Fruit fly (Drosophila melanogaster) whole organism, prepupa: ENCODE measurements around the gene inaF-B.

Source experiments
- Blimp-1 ChIP-seq: fragments of 200-800 bp; sonication (Bioruptor generic); optimal IDR thresholded peaks from 3 replicates; lab custom pipeline; 2017; ENCODE audit warnings: missing biosample characterization, missing genetic modification characterization, mild to moderate bottlenecking, moderate library complexity, missing genetic modification reagents
- CG10631 ChIP-seq: fragments of 200-800 bp; sonication (Bioruptor generic); optimal IDR thresholded peaks from 2 replicates; lab custom pipeline; 2016; ENCODE audit warnings: missing biosample characterization, missing genetic modification characterization
- CG10669 ChIP-seq: fragments of 200-800 bp; sonication (Bioruptor generic); optimal IDR thresholded peaks from 3 replicates; lab custom pipeline; 2018; ENCODE audit warnings: missing biosample characterization, mild to moderate bottlenecking, missing genetic modification characterization, moderate library complexity
- CG11294 ChIP-seq: fragments of 200-800 bp; sonication (Bioruptor generic); IDR thresholded peaks from 2 replicates; pipeline ENCODE4 v1.3.6; 2022; ENCODE audit warnings: missing biosample characterization, missing genetic modification characterization
- CG11762 ChIP-seq: fragments of 200-800 bp; sonication (Bioruptor generic); optimal IDR thresholded peaks from 3 replicates; lab custom pipeline; 2016; ENCODE audit warnings: missing biosample characterization, missing genetic modification characterization; ENCODE audit not compliant: insufficient read depth
- CG11902 ChIP-seq: fragments of 200-800 bp; sonication (Bioruptor generic); optimal IDR thresholded peaks from 3 replicates; lab custom pipeline; 2016; ENCODE audit warnings: missing biosample characterization, missing genetic modification characterization
- CG15336 ChIP-seq: fragments of 200-800 bp; sonication (Bioruptor generic); IDR thresholded peaks from 2 replicates; pipeline ENCODE4 v1.3.6; 2022; ENCODE audit warnings: missing biosample characterization, missing genetic modification characterization
- CG1621 ChIP-seq: fragments of 200-800 bp; sonication (Bioruptor generic); optimal IDR thresholded peaks from 3 replicates; lab custom pipeline; 2018; ENCODE audit warnings: missing biosample characterization, mild to moderate bottlenecking, missing genetic modification characterization
- CG16779 ChIP-seq: fragments of 200-800 bp; sonication (Bioruptor generic); optimal IDR thresholded peaks from 3 replicates; lab custom pipeline; 2017; ENCODE audit warnings: missing biosample characterization, mild to moderate bottlenecking, missing genetic modification characterization
- CG3032 ChIP-seq: fragments of 200-800 bp; optimal IDR thresholded peaks from 2 replicates; lab custom pipeline; 2019; ENCODE audit warnings: missing biosample characterization, mild to moderate bottlenecking, missing genetic modification characterization, moderate library complexity
- CG31627 ChIP-seq: fragments of 200-800 bp; sonication (Bioruptor generic); optimal IDR thresholded peaks from 3 replicates; lab custom pipeline; 2016; ENCODE audit warnings: missing biosample characterization, missing genetic modification characterization
- CG32006 ChIP-seq: fragments of 200-800 bp; sonication (Bioruptor generic); optimal IDR thresholded peaks from 3 replicates; lab custom pipeline; 2017; ENCODE audit warnings: missing biosample characterization, mild to moderate bottlenecking, missing genetic modification characterization
- CG6163 ChIP-seq: fragments of 200-800 bp; sonication (Bioruptor generic); IDR thresholded peaks from 3 replicates; pipeline ENCODE4 v1.3.6; 2022; ENCODE audit warnings: missing biosample characterization, missing genetic modification characterization
- CG6276 ChIP-seq: fragments of 200-800 bp; sonication (Bioruptor generic); optimal IDR thresholded peaks from 2 replicates; lab custom pipeline; 2017; ENCODE audit warnings: missing biosample characterization, mild to moderate bottlenecking, missing genetic modification characterization
- CG6792 ChIP-seq: fragments of 200-800 bp; sonication (Bioruptor generic); optimal IDR thresholded peaks from 3 replicates; lab custom pipeline; 2016; ENCODE audit warnings: missing biosample characterization, missing genetic modification characterization
- CG6808 ChIP-seq: fragments of 200-800 bp; sonication (Bioruptor generic); optimal IDR thresholded peaks from 3 replicates; lab custom pipeline; 2017; ENCODE audit warnings: missing biosample characterization, missing genetic modification characterization, mild to moderate bottlenecking, moderate library complexity, missing genetic modification reagents
- CG6854 ChIP-seq: fragments of 200-800 bp; sonication (Bioruptor generic); optimal IDR thresholded peaks from 2 replicates; lab custom pipeline; 2017; ENCODE audit warnings: missing biosample characterization, mild to moderate bottlenecking, missing genetic modification characterization
- CG7368 ChIP-seq: fragments of 200-800 bp; sonication (Bioruptor generic); optimal IDR thresholded peaks from 3 replicates; lab custom pipeline; 2016; ENCODE audit warnings: missing biosample characterization, missing genetic modification characterization
- CG8119 ChIP-seq: fragments of 200-800 bp; sonication (Bioruptor generic); IDR thresholded peaks from 3 replicates; pipeline ENCODE4 v1.3.6; 2022; ENCODE audit warnings: missing biosample characterization, missing genetic modification characterization
- CG8632 ChIP-seq: fragments of 200-800 bp; sonication (Bioruptor generic); optimal IDR thresholded peaks from 3 replicates; lab custom pipeline; 2016; ENCODE audit warnings: missing biosample characterization, missing genetic modification characterization
- CG9139 ChIP-seq: fragments of 200-800 bp; sonication (Bioruptor generic); optimal IDR thresholded peaks from 3 replicates; lab custom pipeline; 2017; ENCODE audit warnings: missing biosample characterization, mild to moderate bottlenecking, missing genetic modification characterization
- Eip78C ChIP-seq: fragments of 200-800 bp; sonication (Bioruptor generic); peaks from one replicate; lab custom pipeline; 2016; ENCODE audit warnings: missing biosample characterization, missing genetic modification characterization
- Eip93F ChIP-seq: fragments of 200-800 bp; sonication (Bioruptor generic); optimal IDR thresholded peaks from 2 replicates; lab custom pipeline; 2016; ENCODE audit warnings: missing biosample characterization, mild to moderate bottlenecking, missing genetic modification characterization
- Ets21C ChIP-seq: fragments of 200-800 bp; sonication (Bioruptor generic); optimal IDR thresholded peaks from 3 replicates; lab custom pipeline; 2016; ENCODE audit warnings: missing biosample characterization, missing genetic modification characterization
- Gug ChIP-seq: fragments of 200-800 bp; sonication (Bioruptor generic); IDR thresholded peaks from 2 replicates; pipeline ENCODE4 v1.3.6; 2022; ENCODE audit warnings: missing biosample characterization, missing genetic modification characterization
- Hr4 ChIP-seq: fragments of 200-800 bp; sonication (Bioruptor generic); optimal IDR thresholded peaks from 3 replicates; lab custom pipeline; 2016; ENCODE audit warnings: missing biosample characterization, missing genetic modification characterization
- Lpt ChIP-seq: fragments of 200-800 bp; sonication (Bioruptor generic); optimal IDR thresholded peaks from 3 replicates; lab custom pipeline; 2016; ENCODE audit warnings: missing biosample characterization, missing genetic modification characterization
- Met ChIP-seq: fragments of 200-800 bp; sonication (Bioruptor generic); optimal IDR thresholded peaks from 3 replicates; lab custom pipeline; 2016; ENCODE audit warnings: missing biosample characterization, missing genetic modification characterization
- OdsH ChIP-seq: fragments of 200-800 bp; sonication (Bioruptor generic); optimal IDR thresholded peaks from 3 replicates; lab custom pipeline; 2016; ENCODE audit warnings: missing biosample characterization, missing genetic modification characterization
- Sox102F ChIP-seq: fragments of 200-800 bp; sonication (Bioruptor generic); optimal IDR thresholded peaks from 2 replicates; lab custom pipeline; 2016; ENCODE audit warnings: missing biosample characterization, mild to moderate bottlenecking, missing genetic modification characterization
- Sox14 ChIP-seq: fragments of 200-800 bp; sonication (Bioruptor generic); optimal IDR thresholded peaks from 3 replicates; lab custom pipeline; 2016; ENCODE audit warnings: missing biosample characterization, missing genetic modification characterization
- Sox15 ChIP-seq: fragments of 200-800 bp; sonication (Bioruptor generic); optimal IDR thresholded peaks from 3 replicates; lab custom pipeline; 2016; ENCODE audit warnings: missing biosample characterization, missing genetic modification characterization
- achi ChIP-seq: fragments of 200-800 bp; sonication (Bioruptor generic); optimal IDR thresholded peaks from 3 replicates; lab custom pipeline; 2016; ENCODE audit warnings: missing biosample characterization, missing genetic modification characterization
- acj6 ChIP-seq: fragments of 200-800 bp; sonication (Bioruptor generic); optimal IDR thresholded peaks from 3 replicates; lab custom pipeline; 2016; ENCODE audit warnings: missing biosample characterization, missing genetic modification characterization
- esn ChIP-seq: fragments of 200-800 bp; sonication (Bioruptor generic); optimal IDR thresholded peaks from 2 replicates; lab custom pipeline; 2016; ENCODE audit warnings: missing biosample characterization, mild to moderate bottlenecking, missing genetic modification characterization, moderate library complexity
- fd59A ChIP-seq: fragments of 200-800 bp; sonication (Bioruptor generic); optimal IDR thresholded peaks from 2 replicates; lab custom pipeline; 2017; ENCODE audit warnings: missing biosample characterization, mild to moderate bottlenecking, missing genetic modification characterization, missing genetic modification reagents
- fd85E ChIP-seq: fragments of 200-800 bp; sonication (Bioruptor generic); optimal IDR thresholded peaks from 3 replicates; lab custom pipeline; 2016; ENCODE audit warnings: missing biosample characterization, missing genetic modification characterization
- fkh ChIP-seq: fragments of 200-800 bp; sonication (Bioruptor generic); optimal IDR thresholded peaks from 3 replicates; lab custom pipeline; 2017; ENCODE audit warnings: missing biosample characterization, mild to moderate bottlenecking, missing genetic modification characterization, moderate library complexity
- lz ChIP-seq: fragments of 200-800 bp; sonication (Bioruptor generic); optimal IDR thresholded peaks from 3 replicates; lab custom pipeline; 2016; ENCODE audit warnings: missing biosample characterization, missing genetic modification characterization
- net ChIP-seq: fragments of 200-800 bp; sonication (Bioruptor generic); optimal IDR thresholded peaks from 3 replicates; lab custom pipeline; 2016; ENCODE audit warnings: missing biosample characterization, missing genetic modification characterization
- salr ChIP-seq, 2 experiments: fragments of 200-800 bp; sonication (Bioruptor generic); optimal IDR thresholded peaks; 3 replicates each; lab custom pipeline; 2016 to 2018; ENCODE audit warnings: missing biosample characterization in 2 of 2, missing genetic modification characterization in 2 of 2, mild to moderate bottlenecking in 1 of 2
- ss ChIP-seq, 2 experiments: fragments of 200-800 bp; sonication (Bioruptor generic); optimal IDR thresholded peaks; 2 replicates in 1 of 2; 3 replicates in 1 of 2; lab custom pipeline; 2017 to 2018; ENCODE audit warnings: mild to moderate bottlenecking in 2 of 2, missing biosample characterization in 2 of 2, missing genetic modification characterization in 2 of 2, moderate library complexity in 1 of 2
- svp ChIP-seq: fragments of 200-800 bp; sonication (Bioruptor generic); peaks from one replicate; lab custom pipeline; 2016; ENCODE audit warnings: missing biosample characterization, missing genetic modification characterization
- vri ChIP-seq: fragments of 200-800 bp; sonication (Bioruptor generic); optimal IDR thresholded peaks from 3 replicates; lab custom pipeline; 2016; ENCODE audit warnings: missing biosample characterization, mild to moderate bottlenecking, missing genetic modification characterization

Gene inaF-B

dm6 chrX:11680405-11680804, 52.2 kb downstream of the inaF-B start:
- TF ChIP-seq CG8632: no peak
- TF ChIP-seq vri: no peak
- no peak for TF ChIP-seq Sox102F (GFP tag; lab: Kevin White, UChicago)
- no peak for TF ChIP-seq CG11902
- peak; percentile 48 for TF ChIP-seq Eip78C (GFP tag; lab: Kevin White, UChicago)
- TF ChIP-seq CG6792 (GFP tag; lab: Kevin White, UChicago): no peak
- TF ChIP-seq Hr4: peak; percentile 18
- no peak for TF ChIP-seq Gug (GFP tag; lab: Robert Waterston, UW)
- peak; percentile 22 for TF ChIP-seq CG32006 (GFP tag; lab: Kevin White, UChicago)
- TF ChIP-seq svp (GFP tag; lab: Kevin White, UChicago): peak; percentile 44
- no peak; the same call in 1 of the 2 replicates for TF ChIP-seq CG15336
- TF ChIP-seq CG6276 (GFP tag; lab: Kevin White, UChicago): no peak
- TF ChIP-seq Sox15 (GFP tag; lab: Kevin White, UChicago): no peak

- TF ChIP-seq CG8119 (GFP tag; lab: Robert Waterston, UW): peak; percentile 29; the same call in 2 of the 3 replicates
- TF ChIP-seq CG6792 (GFP tag; lab: Kevin White, UChicago): no peak
- TF ChIP-seq OdsH (GFP tag; lab: Kevin White, UChicago): no peak
- peak; percentile 24 for TF ChIP-seq Sox14
- TF ChIP-seq CG11902: no peak
- TF ChIP-seq CG10669 (GFP tag; lab: Kevin White, UChicago): no peak
- TF ChIP-seq CG1621 (tag; lab: Kevin White, UChicago): peak; percentile 83
- TF ChIP-seq CG16779: no peak
- TF ChIP-seq Blimp-1 (GFP tag; lab: Kevin White, UChicago): no peak
- no peak for TF ChIP-seq Lpt (GFP tag; lab: Kevin White, UChicago)
- TF ChIP-seq salr (GFP tag; optimal IDR thresholded peaks at IDR 0.05; lab: Kevin White, UChicago): no peak
- TF ChIP-seq CG10631 (GFP tag; lab: Kevin White, UChicago): no peak
- peak in 1 of 2 experiments; percentile 40 for TF ChIP-seq ss (GFP tag; optimal IDR thresholded peaks at IDR 0.05; lab: Kevin White, UChicago)
- 0 out of 3 replicates have a peak, but pooled peaks have one; percentile 31 for TF ChIP-seq CG6163
- TF ChIP-seq svp (GFP tag; lab: Kevin White, UChicago): no peak
- TF ChIP-seq Sox15 (GFP tag; lab: Kevin White, UChicago): no peak
- TF ChIP-seq esn (GFP tag; lab: Kevin White, UChicago): peak; percentile 1
- TF ChIP-seq vri: peak; percentile 30
- peak; percentile 51 for TF ChIP-seq fkh (GFP tag; lab: Kevin White, UChicago)
- TF ChIP-seq CG9139: no peak
- peak; percentile 8 for TF ChIP-seq CG6808 (GFP tag; lab: Kevin White, UChicago)
- no peak for TF ChIP-seq CG31627 (GFP tag; lab: Kevin White, UChicago)
- TF ChIP-seq CG11762: no peak
- no peak for TF ChIP-seq Eip78C (GFP tag; lab: Kevin White, UChicago)
- TF ChIP-seq acj6 (GFP tag; lab: Kevin White, UChicago): no peak
These were observed 53.1 kb downstream of the inaF-B start for dm6 chrX:11679461-11679860.

dm6 chrX:11678539-11679040, 54.0 kb downstream of the inaF-B start, which contains the start of the genes Vlet and bif:
Gene Vlet, minus strand, starts transcription at chrX:11678589.
Gene bif, plus strand, starts transcription at chrX:11678970.
- TF ChIP-seq achi (GFP tag; lab: Kevin White, UChicago): peak; percentile 67
- peak in 1 of 2 experiments; percentile 16 for TF ChIP-seq salr (GFP tag; optimal IDR thresholded peaks at IDR 0.05; lab: Kevin White, UChicago)
- TF ChIP-seq CG11762: peak; percentile 49
- 0 out of 3 replicates have a peak, but pooled peaks have one; percentile 46 for TF ChIP-seq CG6163
- TF ChIP-seq CG6276 (GFP tag; lab: Kevin White, UChicago): no peak
- no peak for TF ChIP-seq Eip93F (GFP tag; lab: Kevin White, UChicago)
- no peak for TF ChIP-seq CG11294 (GFP tag; lab: Robert Waterston, UW)
- TF ChIP-seq CG16779: no peak
- peak; percentile 51 for TF ChIP-seq CG10669 (GFP tag; lab: Kevin White, UChicago)
- TF ChIP-seq CG15336: peak; percentile 43; the same call in 1 of the 2 replicates
- peak; percentile 48 for TF ChIP-seq CG7368 (GFP tag; lab: Kevin White, UChicago)
- peak; percentile 46 for TF ChIP-seq Eip78C (GFP tag; lab: Kevin White, UChicago)
- TF ChIP-seq CG8119 (GFP tag; lab: Robert Waterston, UW): peak; percentile 48; the same call in 1 of the 3 replicates
- no peak for TF ChIP-seq fd85E (GFP tag; lab: Kevin White, UChicago)
- TF ChIP-seq net: peak; percentile 36
- peak; percentile 34 for TF ChIP-seq fd59A (GFP tag; lab: Kevin White, UChicago)
- no peak for TF ChIP-seq Sox102F (GFP tag; lab: Kevin White, UChicago)
- peak; percentile 54 for TF ChIP-seq CG3032
- TF ChIP-seq ss (GFP tag; optimal IDR thresholded peaks at IDR 0.05; lab: Kevin White, UChicago): peak in 1 of 2 experiments; percentile 39
- peak; percentile 12 for TF ChIP-seq Blimp-1 (GFP tag; lab: Kevin White, UChicago)
- TF ChIP-seq CG11902: peak; percentile 57
- TF ChIP-seq lz (GFP tag; lab: Kevin White, UChicago): peak; percentile 48
- no peak for TF ChIP-seq CG9139
- peak; percentile 77 for TF ChIP-seq CG32006 (GFP tag; lab: Kevin White, UChicago)
- no peak for TF ChIP-seq CG6854 (GFP tag; lab: Kevin White, UChicago)
- TF ChIP-seq Met (GFP tag; lab: Kevin White, UChicago): no peak
- TF ChIP-seq Sox15 (GFP tag; lab: Kevin White, UChicago): peak; percentile 55
- peak; percentile 38 for TF ChIP-seq Ets21C (GFP tag; lab: Kevin White, UChicago)
- TF ChIP-seq CG10631 (GFP tag; lab: Kevin White, UChicago): peak; percentile 70
- no peak for TF ChIP-seq Lpt (GFP tag; lab: Kevin White, UChicago)
